Fruit fly (Drosophila melanogaster): ENCODE measurements around the gene CG32599.
A peak's percentile ranks its signal among the peaks of the same experiment; 100 is the strongest.

CG32599 gene

DNA sequence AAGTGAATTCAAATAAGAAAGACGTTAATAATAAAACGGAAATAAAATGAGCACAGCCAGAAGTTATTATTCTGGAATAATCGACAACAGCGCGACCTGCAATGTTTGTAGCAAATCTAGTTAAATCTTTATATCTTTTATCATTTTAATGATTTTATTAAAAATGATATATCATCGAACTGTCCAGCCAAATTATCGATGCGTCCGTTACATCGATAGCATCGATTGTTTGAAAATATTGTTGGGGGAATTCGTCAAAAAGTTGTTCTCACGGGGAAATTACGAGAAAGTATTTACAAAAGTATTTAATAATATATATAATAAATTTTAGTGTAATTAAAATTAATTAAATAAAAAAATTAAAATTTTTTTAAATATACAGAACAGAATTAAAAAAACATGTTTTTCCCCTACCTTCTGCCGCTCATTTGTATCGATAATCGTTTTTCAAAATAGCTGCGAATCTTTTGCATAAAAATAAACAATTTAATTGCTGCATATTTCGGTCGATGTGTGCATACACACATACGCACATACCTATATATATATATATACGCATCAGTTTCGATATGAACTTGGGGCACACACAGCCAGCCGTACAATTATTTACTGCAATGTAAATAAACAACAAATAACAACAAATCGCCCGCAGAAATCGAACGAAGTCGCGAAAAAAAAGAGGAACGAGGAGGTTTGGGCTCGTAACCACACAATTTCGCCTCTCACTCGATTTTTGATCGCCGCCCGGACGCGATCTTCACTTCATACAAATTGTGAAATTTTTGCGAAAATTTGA lies at the start of gene CG32599:
Gene CG32599 (plus strand): TSS at position 746 of the 796 bp plus-strand sequence.
- no peak for TF ChIP-seq CG1620 (GFP tag; optimal IDR thresholded peaks at IDR 0.05)
- peak; percentile 44 for TF ChIP-seq CG14711 (tag; optimal IDR thresholded peaks at IDR 0.05)
- TF ChIP-seq CG7045 (GFP tag; optimal IDR thresholded peaks at IDR 0.05): no peak
- TF ChIP-seq CG5204 (GFP tag; optimal IDR thresholded peaks at IDR 0.05): no peak
- no peak for TF ChIP-seq pad (GFP tag; optimal IDR thresholded peaks at IDR 0.05)
- TF ChIP-seq ovo (GFP tag; optimal IDR thresholded peaks at IDR 0.05): no peak
- no peak for TF ChIP-seq cic (GFP tag; optimal IDR thresholded peaks at IDR 0.05)
- TF ChIP-seq Hr96 (GFP tag; optimal IDR thresholded peaks at IDR 0.05): no peak
- no peak for TF ChIP-seq cnc (optimal IDR thresholded peaks at IDR 0.05)
- peak; percentile 21 for TF ChIP-seq CG7101 (tag; optimal IDR thresholded peaks at IDR 0.05)
- TF ChIP-seq Mnt (GFP tag; optimal IDR thresholded peaks at IDR 0.05): no peak
- TF ChIP-seq kay (GFP tag; ENCODE audit: borderline replicate concordance): no peak
- TF ChIP-seq CG33017 (tag; optimal IDR thresholded peaks at IDR 0.05): no peak
- no peak for TF ChIP-seq toe (GFP tag; optimal IDR thresholded peaks at IDR 0.05)
- no peak for TF ChIP-seq CG11617 (GFP tag; optimal IDR thresholded peaks at IDR 0.05)
- no peak for TF ChIP-seq Clk (GFP tag; optimal IDR thresholded peaks at IDR 0.05)
- TF ChIP-seq Crg-1 (GFP tag; optimal IDR thresholded peaks at IDR 0.05): no peak

DNA sequence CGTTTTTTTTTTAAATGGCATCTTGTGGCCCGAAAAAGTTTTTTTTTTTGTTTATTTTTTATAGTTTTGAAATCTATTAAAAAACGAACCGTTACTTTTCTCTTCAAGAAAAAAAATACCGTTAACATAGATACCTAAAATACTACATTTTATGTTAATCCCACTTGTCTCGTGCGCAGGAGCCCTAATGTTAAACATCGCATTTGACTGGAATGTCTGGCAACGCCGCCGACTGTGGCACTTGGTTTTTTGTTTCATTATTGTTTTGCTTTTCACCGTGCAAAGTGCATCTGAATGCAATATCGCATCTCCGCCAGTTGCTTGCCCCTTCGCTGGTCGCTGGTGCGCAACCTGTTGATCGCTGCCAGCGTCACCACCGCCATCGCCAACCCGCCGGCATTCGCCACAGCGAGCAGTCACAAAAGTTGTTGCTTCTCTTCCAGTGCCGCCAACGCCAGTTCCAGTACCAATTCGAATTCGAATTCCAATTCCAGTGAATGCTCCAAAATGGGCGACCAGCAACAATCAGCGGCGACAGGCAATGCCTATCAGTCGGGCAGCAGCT lies 43.4 kb upstream of the CG32599 start, which contains the start of gene CG11590:
Gene CG11590 (plus strand): TSS at position 212 of the 565 bp plus-strand sequence.
- TF ChIP-seq CG1620 (GFP tag; optimal IDR thresholded peaks at IDR 0.05) (no peak), toe (GFP tag; optimal IDR thresholded peaks at IDR 0.05) (no peak), CG12768 (GFP tag; optimal IDR thresholded peaks at IDR 0.05) (no peak), CG7101 (tag; optimal IDR thresholded peaks at IDR 0.05) (no peak), bab1 (GFP tag; optimal IDR thresholded peaks at IDR 0.05) (peak; percentile 38)

DNA sequence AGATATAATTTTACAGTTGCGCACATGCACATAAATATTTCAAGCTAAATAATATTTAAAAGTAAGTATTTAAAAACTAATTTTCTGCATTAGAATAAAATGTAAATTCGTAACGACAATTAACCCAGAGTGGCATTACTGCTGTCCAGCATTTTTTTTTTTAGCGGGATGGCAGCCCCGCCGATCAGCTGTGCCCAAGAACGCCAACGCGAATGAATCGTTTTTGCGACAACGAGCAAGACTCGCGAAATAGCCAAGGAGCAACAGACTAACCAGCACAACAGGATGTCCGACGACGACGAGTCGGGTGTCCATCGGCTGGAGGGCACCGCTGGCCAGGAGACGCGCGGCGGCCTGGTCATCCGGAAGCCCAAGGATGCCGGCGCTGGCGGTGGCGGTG lies 42.3 kb upstream of the CG32599 start, which contains the start of gene Prp16:
Gene Prp16 (plus strand): TSS at position 185 of the 400 bp plus-strand sequence.
- TF ChIP-seq CG14711 (tag; optimal IDR thresholded peaks at IDR 0.05) (no peak), Clk (GFP tag; optimal IDR thresholded peaks at IDR 0.05) (no peak), CG1620 (GFP tag; optimal IDR thresholded peaks at IDR 0.05) (no peak), Hr96 (GFP tag; optimal IDR thresholded peaks at IDR 0.05) (no peak)

DNA sequence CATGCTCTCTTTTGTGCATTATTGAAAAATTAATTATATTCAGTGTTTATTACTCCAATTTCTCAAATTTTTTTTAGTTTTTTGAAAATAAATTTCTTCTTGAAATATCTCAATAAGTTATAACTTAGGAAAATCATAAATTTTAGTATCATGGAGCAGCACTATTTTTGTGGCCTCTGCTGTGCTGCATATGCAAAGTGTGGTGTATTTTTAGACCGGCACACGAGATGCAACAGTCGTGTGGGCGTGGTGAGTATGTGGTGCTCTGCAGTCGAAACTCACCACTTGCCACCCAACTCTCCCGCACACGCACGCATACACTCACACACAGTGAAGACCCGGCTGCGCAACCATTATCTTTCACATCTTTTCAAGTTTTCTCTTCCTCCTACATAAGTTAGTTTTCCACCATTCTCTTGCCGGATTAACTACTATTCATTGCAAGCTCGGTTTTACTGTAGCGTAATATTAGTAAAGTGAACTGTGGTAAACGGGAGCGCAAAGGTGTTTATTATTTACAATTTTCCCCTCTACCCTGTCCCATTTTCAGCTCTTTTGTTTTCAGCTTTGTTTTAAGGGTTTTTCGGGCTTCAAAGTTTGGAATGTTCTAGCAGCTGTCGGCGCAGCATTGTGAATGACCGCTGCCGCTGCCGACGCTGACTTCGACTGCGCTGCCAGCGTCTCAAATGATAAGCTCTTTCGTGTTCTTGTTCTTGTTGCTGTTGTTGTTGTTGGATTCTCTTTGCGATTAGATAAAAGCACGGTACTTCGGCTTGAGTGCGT lies 34.9 kb upstream of the CG32599 start:
- peak; percentile 42 for TF ChIP-seq Hr96 (GFP tag; optimal IDR thresholded peaks at IDR 0.05)
- TF ChIP-seq CG7045 (GFP tag; optimal IDR thresholded peaks at IDR 0.05): peak; percentile 58
- TF ChIP-seq cic (GFP tag; optimal IDR thresholded peaks at IDR 0.05): no peak
- TF ChIP-seq bab1 (GFP tag; optimal IDR thresholded peaks at IDR 0.05): peak; percentile 39
- peak; percentile 12 for TF ChIP-seq toe (GFP tag; optimal IDR thresholded peaks at IDR 0.05)
- TF ChIP-seq CG12768 (GFP tag; optimal IDR thresholded peaks at IDR 0.05): no peak
- no peak for TF ChIP-seq tj (GFP tag; optimal IDR thresholded peaks at IDR 0.05)
- no peak for TF ChIP-seq CG5204 (GFP tag; optimal IDR thresholded peaks at IDR 0.05)
- no peak for TF ChIP-seq cnc (optimal IDR thresholded peaks at IDR 0.05)
- TF ChIP-seq kay (GFP tag; ENCODE audit: borderline replicate concordance): peak; percentile 72
- no peak for TF ChIP-seq Crg-1 (GFP tag; optimal IDR thresholded peaks at IDR 0.05)
- no peak for TF ChIP-seq Mnt (GFP tag; optimal IDR thresholded peaks at IDR 0.05)
- peak; percentile 26 for TF ChIP-seq pad (GFP tag; optimal IDR thresholded peaks at IDR 0.05)
- no peak for TF ChIP-seq Clk (GFP tag; optimal IDR thresholded peaks at IDR 0.05)
- TF ChIP-seq ovo (GFP tag; optimal IDR thresholded peaks at IDR 0.05): no peak
- peak; percentile 41 for TF ChIP-seq CG33017 (tag; optimal IDR thresholded peaks at IDR 0.05)
- no peak for TF ChIP-seq CG1620 (GFP tag; optimal IDR thresholded peaks at IDR 0.05)
- peak; percentile 28 for TF ChIP-seq CG14711 (tag; optimal IDR thresholded peaks at IDR 0.05)
- TF ChIP-seq CG7101 (tag; optimal IDR thresholded peaks at IDR 0.05): no peak
- peak; percentile 36 for TF ChIP-seq CG11617 (GFP tag; optimal IDR thresholded peaks at IDR 0.05)

DNA sequence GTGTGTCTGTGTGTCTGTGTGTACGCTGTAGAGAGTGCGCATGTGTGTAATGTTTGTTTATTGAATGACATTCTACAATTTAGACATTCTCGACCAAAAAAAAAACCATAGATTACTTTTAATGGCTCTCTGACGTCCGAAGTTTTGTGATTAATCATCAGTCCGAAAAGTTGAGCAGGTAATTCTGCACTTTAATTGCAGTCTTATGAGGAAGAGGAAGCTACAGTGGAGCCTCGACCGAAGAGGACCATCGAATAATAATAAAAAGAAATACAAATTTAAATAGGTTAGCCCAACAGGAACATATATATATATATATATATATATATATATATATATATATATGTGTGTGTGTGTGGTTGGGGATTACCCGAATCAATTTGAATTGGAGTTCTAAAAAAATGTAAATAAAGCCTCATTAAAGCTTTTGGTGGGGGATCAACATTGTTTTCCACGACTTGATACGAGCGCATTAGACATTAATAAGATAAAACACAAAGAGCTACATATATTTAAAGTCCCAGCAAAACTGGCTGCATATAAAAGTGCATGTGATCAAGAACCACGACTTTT lies 34.2 kb upstream of the CG32599 start:
- TF ChIP-seq Hr96 (GFP tag; optimal IDR thresholded peaks at IDR 0.05): peak; percentile 18
- no peak for TF ChIP-seq CG14711 (tag; optimal IDR thresholded peaks at IDR 0.05)

DNA sequence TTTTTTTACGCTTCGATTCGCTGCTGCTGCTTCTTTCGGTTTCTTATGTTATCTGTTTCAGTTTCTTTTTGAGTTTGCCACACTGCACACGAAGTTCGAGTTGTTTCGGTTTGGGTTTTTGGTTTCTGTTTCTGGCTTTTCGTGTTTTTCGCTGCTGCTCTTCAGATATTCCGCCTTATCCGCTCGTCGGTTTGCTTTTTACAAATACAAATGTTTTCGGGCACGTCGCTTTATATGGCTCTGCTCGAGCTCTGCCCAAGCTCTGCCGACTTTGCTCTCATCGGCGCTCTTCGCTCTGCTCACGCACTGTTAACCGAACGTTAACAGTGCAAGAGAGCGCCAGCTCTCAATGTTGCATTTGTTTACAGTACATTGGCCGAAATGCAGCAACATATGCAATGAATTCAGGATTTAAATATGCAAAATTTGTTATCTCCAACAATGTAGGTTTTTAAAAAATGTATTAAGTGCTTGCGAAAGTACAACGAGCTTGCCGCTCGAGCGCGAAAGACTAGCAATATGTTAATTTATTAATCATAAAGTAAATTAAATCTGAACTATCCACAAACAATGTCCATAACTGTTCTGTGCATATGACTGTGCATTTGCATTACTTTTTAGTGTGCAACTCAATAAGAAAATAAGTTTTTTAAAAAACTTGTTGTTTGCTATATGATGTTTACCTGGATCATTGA lies 32.1 kb upstream of the CG32599 start:
- TF ChIP-seq tj (GFP tag; optimal IDR thresholded peaks at IDR 0.05) (peak; percentile 1), CG7045 (GFP tag; optimal IDR thresholded peaks at IDR 0.05) (no peak)
